Worm (Caenorhabditis elegans) whole organism, L4 larva: ENCODE measurements around the gene srh-15.

Experiments used
- F37D6.2 ChIP-seq: sonication (generic microtip); optimal IDR thresholded peaks from 2 replicates; lab custom pipeline; 2016; ENCODE audit warnings: mild to moderate bottlenecking, missing genetic modification characterization, missing compliant biosample characterization
- R02D3.7 ChIP-seq: fragments of 150-350 bp; sonication (generic microtip); optimal IDR thresholded peaks from 3 replicates; lab custom pipeline; 2014; ENCODE audit warnings: missing biosample characterization, missing genetic modification characterization
- T26A8.4 ChIP-seq: fragments of 200-800 bp; sonication (Bioruptor generic); IDR thresholded peaks from 2 replicates; pipeline ENCODE4 v1.3.6; 2022; ENCODE audit warnings: missing genetic modification characterization, missing compliant biosample characterization
- Y5F2A.4 ChIP-seq: fragments of 200-800 bp; sonication (Bioruptor generic); optimal IDR thresholded peaks from 2 replicates; lab custom pipeline; 2018; ENCODE audit warnings: mild to moderate bottlenecking, missing genetic modification characterization, missing compliant biosample characterization
- Y75B8A.6 ChIP-seq: fragments of 200-800 bp; sonication (Bioruptor generic); IDR thresholded peaks from 2 replicates; pipeline ENCODE4 v1.3.6; 2022; ENCODE audit warnings: missing genetic modification reagents, missing genetic modification characterization, missing compliant biosample characterization
- aha-1 ChIP-seq: fragments of 150-350 bp; peaks from one replicate; lab custom pipeline; 2014; ENCODE audit warnings: missing biosample characterization, missing genetic modification characterization
- ceh-32 ChIP-seq: sonication (generic microtip); optimal IDR thresholded peaks from 2 replicates; lab custom pipeline; 2016; ENCODE audit warnings: mild to moderate bottlenecking, missing genetic modification characterization, missing compliant biosample characterization; ENCODE audit not compliant: poor library complexity
- ceh-44 ChIP-seq: fragments of 200-800 bp; sonication (Bioruptor generic); IDR thresholded peaks from 2 replicates; pipeline ENCODE4 v1.3.6; 2022; ENCODE audit warnings: missing genetic modification reagents, missing genetic modification characterization, missing compliant biosample characterization
- cey-2 ChIP-seq: sonication (generic microtip); optimal IDR thresholded peaks from 3 replicates; lab custom pipeline; 2017; ENCODE audit warnings: missing genetic modification characterization, mild to moderate bottlenecking, missing compliant biosample characterization, antibody characterized with exemption, borderline replicate concordance; ENCODE audit not compliant: insufficient read depth
- daf-12 ChIP-seq: fragments of 150-350 bp; optimal IDR thresholded peaks from 2 replicates; lab custom pipeline; 2014; ENCODE audit warnings: missing biosample characterization, missing genetic modification reagents, missing genetic modification characterization
- daf-16 ChIP-seq, 3 experiments: sonication (generic microtip); optimal IDR thresholded peaks; 2 replicates each; lab custom pipeline; 2016 to 2017; ENCODE audit warnings: missing genetic modification characterization in 3 of 3, missing genetic modification reagents in 3 of 3, mild to moderate bottlenecking in 2 of 3, missing compliant biosample characterization in 2 of 3, missing biosample characterization in 1 of 3, moderate library complexity in 1 of 3
- dmd-6 ChIP-seq: fragments of 200-800 bp; sonication (Bioruptor generic); IDR thresholded peaks from 2 replicates; pipeline ENCODE4 v1.3.6; 2022; ENCODE audit warnings: missing genetic modification reagents, missing genetic modification characterization, missing compliant biosample characterization
- dpl-1 ChIP-seq: fragments of 150-350 bp; optimal IDR thresholded peaks from 2 replicates; lab custom pipeline; 2014; ENCODE audit warnings: missing biosample characterization, missing genetic modification reagents, missing genetic modification characterization
- dve-1 ChIP-seq: sonication (generic microtip); optimal IDR thresholded peaks from 2 replicates; lab custom pipeline; 2017; ENCODE audit warnings: antibody characterized with exemption, mild to moderate bottlenecking, missing genetic modification characterization, missing compliant biosample characterization; ENCODE audit not compliant: insufficient read depth
- fkh-10 ChIP-seq: fragments of 150-350 bp; optimal IDR thresholded peaks from 2 replicates; lab custom pipeline; 2014; ENCODE audit warnings: missing biosample characterization, missing genetic modification reagents, missing genetic modification characterization
- fos-1 ChIP-seq: fragments of 150-350 bp; optimal IDR thresholded peaks from 2 replicates; lab custom pipeline; 2014; ENCODE audit warnings: missing biosample characterization, missing genetic modification characterization
- gei-8 ChIP-seq: fragments of 200-800 bp; sonication (Bioruptor generic); optimal IDR thresholded peaks from 2 replicates; lab custom pipeline; 2018; ENCODE audit warnings: mild to moderate bottlenecking, missing genetic modification characterization, missing compliant biosample characterization
- hlh-11 ChIP-seq: fragments of 200-800 bp; sonication (Bioruptor generic); optimal IDR thresholded peaks from 2 replicates; lab custom pipeline; 2018; ENCODE audit warnings: mild to moderate bottlenecking, missing genetic modification characterization, missing compliant biosample characterization
- hlh-30 ChIP-seq: sonication (generic microtip); optimal IDR thresholded peaks from 2 replicates; lab custom pipeline; 2017; ENCODE audit warnings: antibody characterized with exemption, mild to moderate bottlenecking, missing genetic modification characterization, missing compliant biosample characterization; ENCODE audit not compliant: insufficient read depth
- lin-38 ChIP-seq: fragments of 200-800 bp; sonication (Bioruptor generic); IDR thresholded peaks from 2 replicates; pipeline ENCODE4 v1.3.6; 2022; ENCODE audit warnings: missing genetic modification reagents, missing genetic modification characterization, missing compliant biosample characterization
- lsy-2 ChIP-seq, 2 experiments: fragments of 150-350 bp in 1 of 2; sonication (generic microtip) in 1 of 2; optimal IDR thresholded peaks; 2 replicates each; lab custom pipeline; 2014 to 2017; ENCODE audit warnings: missing biosample characterization in 2 of 2, missing genetic modification characterization in 2 of 2
- mep-1 ChIP-seq: fragments of 150-350 bp; sonication (generic microtip); optimal IDR thresholded peaks from 3 replicates; lab custom pipeline; 2014; ENCODE audit warnings: missing biosample characterization, missing genetic modification characterization
- nhr-11 ChIP-seq: fragments of 150-350 bp; optimal IDR thresholded peaks from 2 replicates; lab custom pipeline; 2014; ENCODE audit warnings: missing biosample characterization, missing genetic modification characterization
- nhr-28 ChIP-seq: fragments of 150-350 bp; optimal IDR thresholded peaks from 2 replicates; lab custom pipeline; 2014; ENCODE audit warnings: missing biosample characterization, missing genetic modification characterization
- nhr-41 ChIP-seq: fragments of 200-800 bp; sonication (Bioruptor generic); IDR thresholded peaks from 2 replicates; pipeline ENCODE4 v1.3.6; 2022; ENCODE audit warnings: missing genetic modification reagents, missing genetic modification characterization, missing compliant biosample characterization
- nhr-42 ChIP-seq: fragments of 200-800 bp; sonication (Bioruptor generic); IDR thresholded peaks from 2 replicates; pipeline ENCODE4 v1.3.6; 2022; ENCODE audit warnings: missing genetic modification characterization, missing compliant biosample characterization
- nhr-48 ChIP-seq: sonication (generic microtip); optimal IDR thresholded peaks from 2 replicates; lab custom pipeline; 2016; ENCODE audit warnings: mild to moderate bottlenecking, missing genetic modification characterization, missing compliant biosample characterization
- pha-4 ChIP-seq, 2 experiments: fragments of 150-350 bp in 1 of 2; fragments of 200-800 bp in 1 of 2; sonication (Bioruptor generic) in 1 of 2; IDR thresholded peaks in 1 of 2; optimal IDR thresholded peaks in 1 of 2; 2 replicates each; pipeline versions ENCODE4 v1.3.6 to Lab custom; 2014 to 2022; ENCODE audit warnings: missing genetic modification characterization in 2 of 2, missing genetic modification reagents in 2 of 2, missing biosample characterization in 1 of 2, missing compliant biosample characterization in 1 of 2
- php-3 ChIP-seq: fragments of 200-800 bp; sonication (Bioruptor generic); IDR thresholded peaks from 2 replicates; pipeline ENCODE4 v1.3.6; 2022; ENCODE audit warnings: missing genetic modification reagents, missing genetic modification characterization, missing compliant biosample characterization
- pqm-1 ChIP-seq: sonication (generic microtip); optimal IDR thresholded peaks from 2 replicates; lab custom pipeline; 2017; ENCODE audit warnings: missing biosample characterization, missing genetic modification characterization
- sdz-12 ChIP-seq: fragments of 200-800 bp; sonication (Bioruptor generic); optimal IDR thresholded peaks from 2 replicates; lab custom pipeline; 2018; ENCODE audit warnings: mild to moderate bottlenecking, missing genetic modification characterization, missing compliant biosample characterization
- skn-1 ChIP-seq: fragments of 150-350 bp; optimal IDR thresholded peaks from 2 replicates; lab custom pipeline; 2014; ENCODE audit warnings: missing biosample characterization, missing genetic modification characterization
- snpc-1.2 ChIP-seq: fragments of 200-800 bp; sonication (Bioruptor generic); IDR thresholded peaks from 2 replicates; pipeline ENCODE4 v1.3.6; 2022; ENCODE audit warnings: missing genetic modification reagents, missing genetic modification characterization, missing compliant biosample characterization
- spr-3 ChIP-seq: fragments of 200-800 bp; sonication (Bioruptor generic); optimal IDR thresholded peaks from 2 replicates; lab custom pipeline; 2018; ENCODE audit warnings: mild to moderate bottlenecking, missing genetic modification characterization, missing compliant biosample characterization
- unc-130 ChIP-seq: sonication (generic microtip); optimal IDR thresholded peaks from 2 replicates; lab custom pipeline; 2016; ENCODE audit warnings: missing genetic modification reagents, missing genetic modification characterization, missing compliant biosample characterization
- unc-39 ChIP-seq: sonication (generic microtip); optimal IDR thresholded peaks from 2 replicates; lab custom pipeline; 2017; ENCODE audit warnings: missing biosample characterization, missing genetic modification characterization
- unc-62 ChIP-seq, 3 experiments: fragments of 150-350 bp in 1 of 3; sonication (generic microtip); optimal IDR thresholded peaks in 2 of 3; peaks in 1 of 3; 1 replicate in 1 of 3; 2 replicates in 2 of 3; lab custom pipeline; 2014 to 2017; ENCODE audit warnings: missing biosample characterization in 3 of 3, missing genetic modification characterization in 3 of 3, missing genetic modification reagents in 3 of 3, missing genotype in 1 of 3
- ztf-11 ChIP-seq: fragments of 150-350 bp; optimal IDR thresholded peaks from 2 replicates; lab custom pipeline; 2014; ENCODE audit warnings: missing biosample characterization, missing genetic modification characterization

The srh-15 gene

DNA sequence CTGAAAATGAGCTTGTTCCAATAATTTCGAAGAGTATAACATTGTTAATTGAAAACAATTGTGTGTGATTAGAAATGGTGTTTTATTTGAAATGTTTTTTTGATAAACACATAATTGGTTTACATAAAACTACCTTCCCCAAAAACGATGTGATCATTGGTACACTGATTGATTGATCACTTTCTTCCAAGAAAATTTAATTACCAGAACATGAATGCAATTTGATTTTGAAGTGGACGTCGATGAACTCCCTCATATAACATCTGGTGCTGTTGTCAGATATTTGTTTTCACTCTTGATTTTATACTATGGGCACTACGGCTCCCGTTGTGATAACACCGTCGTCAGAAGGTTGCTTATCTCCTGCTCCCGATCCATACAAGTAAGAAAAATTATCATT lies at the start of gene srh-15:
Gene srh-15 (plus strand): TSS at position 301 of the 400 bp plus-strand sequence.
- peak in 1 of 2 experiments; percentile 73 for TF ChIP-seq unc-62 (GFP tag; optimal IDR thresholded peaks at IDR 0.05 in 1 of 2; lab: Kevin White, UChicago)
- no peak for TF ChIP-seq unc-62 (tag; optimal IDR thresholded peaks at IDR 0.05; lab: Kevin White, UChicago)
- no peak for TF ChIP-seq nhr-42

DNA sequence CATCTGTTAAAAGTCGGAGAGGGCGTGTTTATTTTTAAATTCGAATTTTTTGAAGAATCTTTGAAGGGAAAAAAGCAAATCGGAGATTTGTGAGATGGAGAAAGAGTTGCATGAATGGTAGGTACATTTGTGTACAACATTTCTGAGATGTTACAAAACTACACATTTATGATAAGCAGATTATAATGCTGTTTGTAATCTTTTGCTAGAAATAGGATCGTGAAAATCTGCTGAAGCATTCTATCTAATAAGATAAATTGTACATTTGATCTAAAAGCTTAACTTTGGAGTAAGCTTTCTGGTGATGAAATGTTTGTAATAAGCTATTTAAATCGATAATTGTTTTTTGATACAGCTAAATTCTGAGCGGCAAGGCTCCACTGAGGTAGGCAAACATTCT lies 48.5 kb upstream of the srh-15 start:
- TF ChIP-seq ceh-44 (GFP tag; lab: Robert Waterston, UW) (no peak), aha-1 (peak; percentile 90)

ce11 chrV:13273302-13273701 lies 47.5 kb upstream of the srh-15 start:
- TF ChIP-seq pha-4 (GFP tag; IDR thresholded peaks at IDR 0.05; lab: Robert Waterston, UW) (no peak), pha-4 (tag; optimal IDR thresholded peaks at IDR 0.05; lab: Kevin White, UChicago) (no peak), nhr-11 (tag; lab: Kevin White, UChicago) (no peak), fkh-10 (GFP tag; lab: Kevin White, UChicago) (no peak), php-3 (GFP tag; lab: Robert Waterston, UW) (0 out of 2 replicates have a peak, but pooled peaks have one; percentile 11), nhr-48 (tag; lab: Kevin White, UChicago) (no peak), hlh-30 (no peak), daf-16 (GFP tag; optimal IDR thresholded peaks at IDR 0.05; lab: Kevin White, UChicago) (no peak), daf-16 (tag; optimal IDR thresholded peaks at IDR 0.05; lab: Kevin White, UChicago) (peak; percentile 83), nhr-41 (GFP tag; lab: Robert Waterston, UW) (no peak), nhr-28 (tag; lab: Kevin White, UChicago) (peak; percentile 20), R02D3.7 (tag; lab: Kevin White, UChicago) (no peak), dve-1 (tag; lab: Kevin White, UChicago) (peak; percentile 25), Y5F2A.4 (GFP tag; lab: Kevin White, UChicago) (no peak), fos-1 (no peak)

DNA sequence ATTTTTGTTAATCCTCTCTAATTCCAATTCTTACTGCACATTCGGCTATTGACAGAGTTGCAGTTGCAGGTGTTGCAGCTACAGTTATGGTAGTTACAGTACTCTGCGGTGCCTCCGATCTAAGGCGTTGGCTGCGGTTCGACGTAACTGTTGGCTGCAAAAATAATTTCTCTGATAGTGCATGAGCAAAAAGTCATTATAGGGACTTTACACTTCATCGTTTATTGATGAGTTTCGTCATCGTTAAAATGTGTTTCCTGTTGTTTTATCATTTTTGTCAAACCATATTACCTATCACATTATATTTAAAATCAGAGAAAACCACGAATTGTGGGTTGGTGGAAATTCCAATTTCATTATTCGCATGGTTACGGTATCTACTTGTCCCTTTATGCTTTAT lies 46.2 kb upstream of the srh-15 start:
- TF ChIP-seq php-3 (GFP tag; lab: Robert Waterston, UW): peak; percentile 77
- no peak for TF ChIP-seq skn-1
- no peak for TF ChIP-seq T26A8.4 (GFP tag; lab: Robert Waterston, UW)
- no peak for TF ChIP-seq mep-1 (tag; lab: Kevin White, UChicago)
- TF ChIP-seq hlh-11 (tag; lab: Kevin White, UChicago): peak; percentile 16
- no peak for TF ChIP-seq gei-8
- TF ChIP-seq pqm-1 (tag; lab: Kevin White, UChicago): peak; percentile 48
- no peak for TF ChIP-seq nhr-41 (GFP tag; lab: Robert Waterston, UW)
- no peak for TF ChIP-seq ztf-11 (tag; lab: Kevin White, UChicago)
- TF ChIP-seq unc-130 (GFP tag; lab: Kevin White, UChicago): no peak
- no peak for TF ChIP-seq ceh-32
- no peak for TF ChIP-seq sdz-12 (GFP tag; lab: Kevin White, UChicago)
- no peak for TF ChIP-seq daf-16 (GFP tag; optimal IDR thresholded peaks at IDR 0.05; lab: Kevin White, UChicago)
- TF ChIP-seq daf-16 (tag; optimal IDR thresholded peaks at IDR 0.05; lab: Kevin White, UChicago): peak; percentile 54
- TF ChIP-seq dpl-1 (GFP tag; lab: Kevin White, UChicago): no peak
- no peak for TF ChIP-seq spr-3 (GFP tag; lab: Kevin White, UChicago)
- no peak for TF ChIP-seq daf-12
- no peak for TF ChIP-seq lin-38
- TF ChIP-seq F37D6.2 (tag; lab: Kevin White, UChicago): no peak
- TF ChIP-seq snpc-1.2 (GFP tag; lab: Robert Waterston, UW): no peak
- no peak for TF ChIP-seq unc-39 (tag; lab: Kevin White, UChicago)
- TF ChIP-seq lsy-2 (tag; optimal IDR thresholded peaks at IDR 0.05; lab: Kevin White, UChicago): peak in 1 of 2 experiments; percentile 20
- no peak for TF ChIP-seq cey-2
- peak; percentile 50 for TF ChIP-seq nhr-28 (tag; lab: Kevin White, UChicago)
- TF ChIP-seq Y75B8A.6 (GFP tag; lab: Robert Waterston, UW): no peak
- TF ChIP-seq dmd-6: peak; percentile 64
- TF ChIP-seq, all 104 proteins: peak for 7
